Fruit fly (Drosophila melanogaster) Kc167 (cell line): ENCODE data around the gene nuf.

Experiments
- Myc ChIP-seq: fragments of >200 bp; optimal IDR thresholded peaks from 2 replicates; lab custom pipeline; 2017; ENCODE audit warnings: missing external identifiers
- Sin3A ChIP-seq: fragments of >200 bp; optimal IDR thresholded peaks from 2 replicates; lab custom pipeline; 2018; ENCODE audit warnings: missing external identifiers
- h ChIP-seq: fragments of >200 bp; optimal IDR thresholded peaks from 3 replicates; lab custom pipeline; 2018; ENCODE audit warnings: missing external identifiers
- insv ChIP-seq: fragments of >200 bp; optimal IDR thresholded peaks from 3 replicates; lab custom pipeline; 2018; ENCODE audit warnings: missing external identifiers
- psq ChIP-seq: fragments of >200 bp; optimal IDR thresholded peaks from 2 replicates; lab custom pipeline; 2017; ENCODE audit warnings: missing external identifiers
- ttk ChIP-seq: sonication (Bioruptor generic); optimal IDR thresholded peaks from 2 replicates; lab custom pipeline; 2017; ENCODE audit warnings: missing external identifiers

DNA sequence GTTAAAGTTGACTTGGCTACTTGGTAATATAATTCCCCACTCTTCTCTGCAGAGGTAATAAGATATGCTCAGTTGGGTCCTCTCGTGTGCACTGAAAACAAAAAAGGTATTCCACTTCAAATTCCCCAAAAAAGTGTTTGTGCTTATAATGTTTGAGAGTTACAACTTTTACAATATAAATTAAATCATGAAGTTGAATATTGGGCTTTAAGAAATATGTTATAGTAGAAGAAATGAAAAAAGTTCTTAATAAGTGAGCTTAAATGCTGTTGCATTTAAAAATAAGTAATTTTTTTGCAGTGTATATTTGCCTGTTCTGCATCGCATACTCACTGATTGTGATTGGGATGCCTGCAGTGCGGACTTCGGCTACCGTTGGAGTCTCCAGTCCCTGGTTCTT, 62.8 kb downstream of the nuf start:
- no peak for TF ChIP-seq psq (lab: Kevin White, UChicago)
- no peak for TF ChIP-seq h (lab: Kevin White, UChicago)
- no peak for TF ChIP-seq ttk (lab: Kevin White, UChicago)
- no peak for TF ChIP-seq insv (lab: Kevin White, UChicago)
- TF ChIP-seq Myc (lab: Kevin White, UChicago): no peak
- TF ChIP-seq Sin3A: no peak
